Fruit fly (Drosophila melanogaster): Measurements from ENCODE around the gene boil.

The boil gene

DNA sequence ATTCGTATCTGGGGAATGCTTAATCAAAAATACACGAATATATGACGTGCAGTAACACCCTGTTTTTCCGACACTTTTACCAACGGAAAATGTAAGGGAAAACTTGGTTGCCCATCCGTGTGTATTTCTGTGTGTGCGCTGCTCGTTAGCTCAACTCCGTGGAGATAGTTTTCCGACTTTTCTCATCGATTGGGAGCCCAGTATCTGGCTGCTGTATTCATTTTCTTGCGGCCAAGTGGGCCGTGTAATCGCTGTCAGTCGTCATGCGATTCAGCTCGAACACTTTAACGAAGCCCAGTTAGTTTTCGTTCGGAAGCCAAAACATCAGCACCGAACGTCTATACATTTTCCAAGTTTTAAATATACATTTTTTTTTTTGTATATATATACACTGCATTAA is at the start of gene boil:
Gene boil, plus strand, starts transcription at position 301 of the 400 bp plus-strand sequence.
- TF ChIP-seq Hr78 (GFP tag; optimal IDR thresholded peaks at IDR 0.05), result no peak
- no peak for TF ChIP-seq Abd-B (GFP tag; optimal IDR thresholded peaks at IDR 0.05)
- TF ChIP-seq foxo (GFP tag; optimal IDR thresholded peaks at IDR 0.05), result no peak
- no peak for TF ChIP-seq CrebA (GFP tag; optimal IDR thresholded peaks at IDR 0.05; ENCODE audit: borderline replicate concordance)

- TF ChIP-seq br (GFP tag; optimal IDR thresholded peaks at IDR 0.05), result no peak
- TF ChIP-seq lola (GFP tag; optimal IDR thresholded peaks at IDR 0.05), result no peak
- no peak for TF ChIP-seq Rel (GFP tag; optimal IDR thresholded peaks at IDR 0.05)
- no peak for TF ChIP-seq Rel (tag; optimal IDR thresholded peaks at IDR 0.05)
- TF ChIP-seq usp (GFP tag; optimal IDR thresholded peaks at IDR 0.05), result no peak
- TF ChIP-seq tai (GFP tag; optimal IDR thresholded peaks at IDR 0.05), result no peak
- TF ChIP-seq Hr83 (GFP tag; optimal IDR thresholded peaks at IDR 0.05; ENCODE audit: poor library complexity, severe bottlenecking), result no peak
- TF ChIP-seq HLH106 (tag; optimal IDR thresholded peaks at IDR 0.05), result no peak
- no peak for TF ChIP-seq dmrt93B (GFP tag; optimal IDR thresholded peaks at IDR 0.05)
- no peak for TF ChIP-seq Hr78 (GFP tag; optimal IDR thresholded peaks at IDR 0.05)
- no peak for TF ChIP-seq h (GFP tag; optimal IDR thresholded peaks at IDR 0.05)
- TF ChIP-seq Dfd (GFP tag; optimal IDR thresholded peaks at IDR 0.05), result no peak
- TF ChIP-seq foxo (GFP tag; optimal IDR thresholded peaks at IDR 0.05), result no peak
- no peak for TF ChIP-seq Abd-B (GFP tag; optimal IDR thresholded peaks at IDR 0.05)
- TF ChIP-seq Hnf4 (GFP tag; optimal IDR thresholded peaks at IDR 0.05), result no peak
- no peak for TF ChIP-seq brk (GFP tag; optimal IDR thresholded peaks at IDR 0.05)
- TF ChIP-seq ey (GFP tag; optimal IDR thresholded peaks at IDR 0.05), result no peak
- no peak for TF ChIP-seq jim (GFP tag; optimal IDR thresholded peaks at IDR 0.05)
These were observed 49.8 kb upstream of the boil start, which contains the start of gene CG12682 for dm6 chrX:4825674-4826073. CG12682 (plus strand) TSS chrX:4825974.

DNA sequence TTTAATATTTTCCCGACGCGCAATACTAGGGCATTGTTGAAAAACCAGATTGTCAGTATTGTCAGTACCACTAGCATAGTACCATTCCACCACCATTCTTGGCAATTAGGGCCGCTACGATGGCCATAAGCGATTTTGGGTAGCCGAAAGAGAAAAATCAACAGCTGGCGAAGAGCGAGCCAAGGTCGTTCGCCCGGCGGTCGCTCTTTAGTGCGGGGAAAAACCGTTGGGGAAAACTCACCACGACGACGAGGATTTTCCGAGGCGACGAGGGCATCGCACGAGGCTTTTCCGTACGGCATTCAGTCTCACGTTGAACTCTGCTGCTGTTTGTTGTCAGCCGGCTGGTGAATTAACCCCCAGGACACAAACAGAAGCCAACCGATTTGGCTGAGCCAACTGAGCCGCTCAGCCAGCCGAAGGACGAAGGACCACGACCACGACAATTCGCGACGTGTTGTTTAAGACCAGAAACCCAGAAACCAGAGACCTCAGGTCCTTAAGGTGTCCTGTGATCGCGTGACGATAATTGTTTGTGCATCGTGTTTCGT is 34.8 kb upstream of the boil start, which contains the start of gene CG42594:
Gene CG42594, plus strand, starts transcription at position 286 of the 551 bp plus-strand sequence.
- no peak for TF ChIP-seq dsf (GFP tag; optimal IDR thresholded peaks at IDR 0.05; ENCODE audit: borderline replicate concordance)
- no peak for TF ChIP-seq Hr83 (GFP tag; optimal IDR thresholded peaks at IDR 0.05; ENCODE audit: poor library complexity, severe bottlenecking)
- TF ChIP-seq CG9705 (GFP tag; optimal IDR thresholded peaks at IDR 0.05), result no peak

- TF ChIP-seq brk (GFP tag; optimal IDR thresholded peaks at IDR 0.05) (no peak), Myc (optimal IDR thresholded peaks at IDR 0.05) (no peak), N (GFP tag; optimal IDR thresholded peaks at IDR 0.05) (no peak), foxo (GFP tag; optimal IDR thresholded peaks at IDR 0.05) (no peak), sv (GFP tag; optimal IDR thresholded peaks at IDR 0.05) (no peak), dsf (GFP tag; optimal IDR thresholded peaks at IDR 0.05; ENCODE audit: borderline replicate concordance) (no peak), sage (GFP tag; optimal IDR thresholded peaks at IDR 0.05) (no peak), OdsH (GFP tag; optimal IDR thresholded peaks at IDR 0.05) (no peak), rgr (GFP tag; optimal IDR thresholded peaks at IDR 0.05) (no peak), Sp1 (GFP tag; optimal IDR thresholded peaks at IDR 0.05) (no peak), woc (GFP tag; optimal IDR thresholded peaks at IDR 0.05) (no peak), Rel (GFP tag; optimal IDR thresholded peaks at IDR 0.05) (no peak), Rel (tag; optimal IDR thresholded peaks at IDR 0.05) (no peak), Hnf4 (GFP tag; optimal IDR thresholded peaks at IDR 0.05) (no peak), Hr78 (GFP tag; optimal IDR thresholded peaks at IDR 0.05) (no peak), jim (GFP tag; optimal IDR thresholded peaks at IDR 0.05) (no peak), CG32264 (GFP tag; optimal IDR thresholded peaks at IDR 0.05) (no peak), Dif (GFP tag; optimal IDR thresholded peaks at IDR 0.05; ENCODE audit: partially characterized antibody) (no peak), h (GFP tag; optimal IDR thresholded peaks at IDR 0.05) (no peak), ey (GFP tag; optimal IDR thresholded peaks at IDR 0.05) (no peak)
These were observed 26.1 kb upstream of the boil start for dm6 chrX:4849376-4849775.

DNA sequence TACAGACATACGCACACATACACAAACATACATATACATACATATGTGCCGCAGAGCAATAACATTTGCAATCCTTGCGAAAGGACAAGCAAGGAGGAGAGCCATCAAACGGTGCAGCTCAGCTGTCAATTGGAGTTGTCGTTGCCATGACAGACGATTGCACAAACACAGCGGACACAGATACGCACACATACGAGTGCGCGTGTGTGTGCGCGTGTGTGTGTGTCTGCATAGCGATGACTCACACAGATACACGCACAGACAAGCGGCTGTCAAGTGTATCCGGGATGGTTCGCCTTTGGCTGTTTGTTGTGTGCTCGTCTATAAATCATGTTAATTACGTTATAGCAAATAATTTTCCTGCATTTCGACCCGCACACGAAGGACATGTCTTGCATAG is 15.2 kb upstream of the boil start:
- TF ChIP-seq h (GFP tag; optimal IDR thresholded peaks at IDR 0.05) (no peak), OdsH (GFP tag; optimal IDR thresholded peaks at IDR 0.05) (no peak), rgr (GFP tag; optimal IDR thresholded peaks at IDR 0.05) (no peak), woc (GFP tag; optimal IDR thresholded peaks at IDR 0.05) (no peak)

Measured in whole organism, wandering third instar larva.